Worm (Caenorhabditis elegans) whole organism, dauer: ENCODE measurements around the gene cyp-34A9.

ENCODE experiments used
- unc-62 ChIP-seq: sonication (generic microtip); optimal IDR thresholded peaks from 2 replicates; lab custom pipeline; 2017; ENCODE audit warnings: missing biosample characterization, missing genetic modification reagents, missing genetic modification characterization

cyp-34A9 gene

DNA sequence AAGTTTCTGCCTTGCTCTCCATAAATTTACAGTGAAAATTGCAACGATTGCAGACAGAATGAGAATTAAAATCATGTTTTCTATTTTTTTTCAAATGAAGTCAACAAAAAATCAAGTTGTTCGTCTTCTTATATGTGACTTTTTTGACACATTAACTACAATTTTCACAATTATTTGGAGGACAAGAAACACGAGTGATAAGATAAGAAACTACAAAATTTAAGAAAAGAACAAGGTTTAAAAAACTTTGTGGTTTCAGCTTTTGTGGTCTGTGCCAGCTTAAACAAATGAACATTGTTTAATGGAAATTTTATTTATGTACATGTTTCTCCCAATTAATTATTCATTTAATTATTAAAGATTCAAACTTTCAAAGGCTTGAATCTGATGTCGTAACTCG is at the start of gene cyp-34A9:
Gene cyp-34A9 (minus strand): TSS at position 131 of the 400 bp plus-strand sequence.
- no peak for TF ChIP-seq unc-62

DNA sequence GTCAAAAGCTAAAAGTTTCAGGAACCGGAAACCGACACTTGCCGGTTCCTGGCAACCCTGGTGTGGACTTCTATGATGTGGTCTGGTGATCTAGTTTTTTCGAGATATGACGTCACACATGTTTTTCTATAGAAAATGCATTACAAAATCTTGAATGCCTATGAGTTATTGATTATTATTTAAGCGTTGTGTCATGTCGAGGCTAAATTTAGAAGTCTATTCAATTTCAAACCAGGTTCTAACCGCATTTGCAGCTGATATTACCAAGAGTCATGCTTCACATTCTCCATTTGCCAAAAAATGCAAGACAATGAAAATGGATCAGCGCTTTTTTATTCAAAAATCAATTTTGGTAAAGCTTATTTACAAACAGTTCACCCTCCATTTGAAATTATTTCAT is 48.8 kb upstream of the cyp-34A9 start, which contains the start of gene K09D9.3:
Gene K09D9.3 (plus strand): TSS at position 301 of the 400 bp plus-strand sequence.
- no peak for TF ChIP-seq unc-62

DNA sequence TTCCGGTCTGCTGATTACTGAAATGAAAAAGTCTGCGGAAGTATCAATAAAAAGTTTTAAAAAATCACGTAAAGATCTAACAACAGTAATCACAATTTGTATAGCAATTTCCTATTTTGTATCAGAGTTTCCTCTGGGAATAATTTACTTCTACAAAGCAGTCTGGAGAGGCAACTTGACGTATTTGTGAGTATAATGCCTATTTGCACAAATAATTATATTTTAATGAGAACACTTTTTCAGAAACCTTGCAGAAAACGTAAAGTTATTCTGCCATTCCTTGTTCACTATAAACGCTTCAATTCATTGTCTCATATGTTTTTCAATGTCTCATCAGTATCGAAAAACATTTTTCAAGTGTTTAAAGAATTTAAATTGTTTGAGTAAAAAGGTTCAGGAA is 48.3 kb upstream of the cyp-34A9 start:
- no peak for TF ChIP-seq unc-62

DNA sequence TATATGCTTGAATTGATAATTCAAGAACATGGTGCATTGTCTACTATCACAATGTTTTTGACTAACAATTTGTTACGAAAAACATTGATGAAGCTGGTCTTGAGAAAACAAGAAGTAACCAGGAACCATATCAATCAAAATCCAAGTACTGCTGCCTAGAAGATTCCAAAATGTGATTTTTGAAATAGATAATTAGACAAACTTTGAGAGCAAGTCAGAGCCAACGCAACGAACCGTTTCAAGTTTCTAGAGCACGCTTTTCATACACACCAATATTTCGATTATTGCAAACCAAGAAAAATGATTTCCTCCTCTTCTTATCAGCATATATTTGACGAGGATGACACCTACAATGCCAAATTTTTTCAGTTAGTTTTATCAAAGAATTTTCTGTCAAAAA is 46.4 kb upstream of the cyp-34A9 start, which contains the start of gene srw-89:
Gene srw-89 (plus strand): TSS at position 301 of the 400 bp plus-strand sequence.
- TF ChIP-seq unc-62 = no peak

DNA sequence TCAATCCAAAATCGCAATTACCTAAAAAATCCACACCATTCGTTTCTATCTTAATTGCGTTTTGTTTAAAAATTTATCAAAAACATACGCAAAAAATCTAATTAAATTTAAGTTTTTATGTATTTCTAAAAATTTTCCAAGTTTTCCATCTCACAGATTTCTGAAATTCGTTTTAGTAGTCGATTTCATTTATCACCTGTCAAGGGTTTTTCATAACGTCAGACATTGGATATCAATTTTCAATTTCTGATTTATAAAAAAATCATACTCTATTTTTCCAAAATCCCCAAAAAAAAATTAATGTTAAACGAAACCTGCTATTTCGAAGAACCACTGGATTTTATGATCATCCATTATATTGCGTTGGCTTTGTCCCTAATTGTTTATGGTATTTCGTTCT is 39.8 kb upstream of the cyp-34A9 start, which contains the start of gene srh-4:
Gene srh-4 (plus strand): TSS at position 301 of the 400 bp plus-strand sequence.
- TF ChIP-seq unc-62 = no peak

DNA sequence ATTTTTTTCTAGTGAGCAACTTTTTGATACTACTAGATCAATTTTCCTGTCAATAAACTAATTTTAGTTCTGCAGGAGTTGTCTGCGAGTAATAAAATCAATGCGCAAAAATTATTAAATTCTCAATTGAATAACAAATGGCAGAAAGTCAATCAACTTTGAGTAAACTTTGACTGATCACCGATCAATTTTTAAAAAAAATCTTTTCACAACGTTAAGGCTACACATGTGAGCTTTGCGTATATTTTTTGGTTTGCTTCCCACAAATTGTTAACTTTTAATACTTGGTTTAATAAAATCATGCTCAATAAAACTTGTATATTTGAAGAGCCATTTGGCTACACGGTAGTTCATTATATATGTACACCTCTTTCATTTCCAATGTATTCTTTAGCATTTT is 37.6 kb upstream of the cyp-34A9 start, which contains the start of gene srh-7:
Gene srh-7 (plus strand): TSS at position 301 of the 400 bp plus-strand sequence.
- TF ChIP-seq unc-62 = no peak

DNA sequence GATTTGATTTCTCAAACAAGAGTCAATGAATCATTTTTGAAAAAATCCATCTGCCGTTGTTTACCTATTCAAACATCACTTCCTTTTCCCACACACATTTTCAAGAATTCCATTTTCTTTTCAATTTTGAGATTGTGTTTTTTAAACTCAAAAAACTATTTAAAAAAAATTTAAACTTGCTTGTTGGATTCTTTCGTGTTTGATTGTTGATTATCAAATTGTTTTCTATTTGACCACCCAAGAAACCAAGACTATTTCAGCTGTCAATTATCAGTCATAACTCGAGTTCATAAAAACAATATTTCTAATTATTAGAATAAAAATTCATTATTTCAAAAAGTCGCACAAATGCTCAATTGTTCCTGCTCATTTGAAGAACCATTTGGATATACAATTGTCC is 34.9 kb upstream of the cyp-34A9 start, which contains the start of gene srh-8:
Gene srh-8 (plus strand): TSS at position 301 of the 400 bp plus-strand sequence.
- no peak for TF ChIP-seq unc-62

DNA sequence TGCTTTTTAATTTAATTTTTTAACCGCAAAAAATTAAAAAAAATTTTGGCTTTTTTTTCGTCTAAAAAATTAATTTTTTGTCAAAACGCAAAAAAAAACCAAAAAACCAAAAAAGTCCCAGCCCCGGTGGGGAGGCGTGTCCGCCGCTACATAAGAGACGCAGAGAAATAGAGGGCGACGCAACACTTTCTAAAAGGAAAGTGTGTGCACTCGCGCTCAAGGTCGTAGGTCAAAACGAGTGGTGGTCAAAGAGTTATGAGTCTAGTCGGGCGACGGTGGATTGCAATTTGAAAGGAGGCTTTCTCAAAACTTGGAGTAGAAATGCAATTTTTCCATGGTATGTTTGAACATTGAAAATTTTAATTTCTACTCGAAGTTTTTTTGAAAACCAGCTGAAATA is 34.2 kb upstream of the cyp-34A9 start:
- TF ChIP-seq unc-62 = no peak

DNA sequence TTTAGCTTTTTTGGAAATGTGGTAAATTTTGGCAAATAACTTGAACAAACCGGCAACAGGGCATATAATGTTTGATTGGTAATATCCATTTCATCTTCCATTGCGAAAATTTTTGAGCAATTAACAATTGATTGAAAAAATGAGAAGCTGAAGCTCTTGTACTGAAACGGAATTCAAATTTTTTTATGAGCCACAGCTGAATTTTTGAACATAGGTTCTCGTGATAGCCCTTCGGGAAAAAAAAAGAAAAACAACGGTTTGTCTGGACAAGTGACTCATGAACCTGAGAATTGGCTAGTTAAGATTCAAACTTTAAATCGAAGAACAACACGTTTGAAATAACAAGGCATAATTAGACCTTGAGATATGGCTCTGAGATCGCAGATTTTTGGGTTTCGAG is 25.5 kb upstream of the cyp-34A9 start, which contains the start of gene srx-62:
Gene srx-62 (minus strand): TSS at position 101 of the 400 bp plus-strand sequence.
- no peak for TF ChIP-seq unc-62

DNA sequence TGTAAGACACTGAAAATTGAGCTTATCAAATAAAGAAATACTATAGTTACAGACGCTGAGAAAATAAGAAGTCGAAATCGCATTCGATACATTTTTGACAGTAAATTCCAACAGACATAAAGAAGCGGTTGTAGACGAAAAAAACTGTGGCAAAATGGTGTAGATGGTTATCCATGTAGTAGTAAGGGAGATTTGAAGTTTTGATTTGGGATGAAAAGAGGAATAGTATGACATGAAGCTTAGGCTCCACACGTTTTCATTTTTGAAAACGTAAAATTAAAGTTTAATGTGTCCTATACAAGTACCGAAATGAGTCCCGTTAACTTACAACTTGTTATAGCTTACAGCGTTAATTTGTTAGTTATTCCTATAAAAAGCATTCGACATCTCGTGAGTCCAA is 23.7 kb upstream of the cyp-34A9 start, which contains the start of gene K09D9.9:
Gene K09D9.9 (minus strand): TSS at position 101 of the 400 bp plus-strand sequence.
- TF ChIP-seq unc-62 = no peak

DNA sequence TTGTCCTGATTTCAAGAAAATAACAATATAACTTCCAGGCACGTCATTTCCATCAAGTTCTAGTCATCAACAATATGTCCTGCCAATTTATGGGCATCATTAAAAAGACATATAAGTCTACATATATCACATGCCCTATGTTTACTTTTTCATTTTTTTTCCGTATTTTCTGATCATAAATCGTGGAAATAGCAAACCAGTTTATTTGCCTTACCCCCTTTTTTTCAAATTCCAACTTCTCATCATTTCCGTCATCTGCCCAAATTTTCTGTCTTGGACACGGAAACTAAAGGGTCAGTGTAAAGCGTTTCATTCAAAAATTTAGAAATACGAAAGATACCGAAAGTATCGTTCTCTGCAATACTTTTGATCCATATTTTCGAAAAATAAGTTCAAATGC is 22.0 kb upstream of the cyp-34A9 start:
- TF ChIP-seq unc-62 = no peak

DNA sequence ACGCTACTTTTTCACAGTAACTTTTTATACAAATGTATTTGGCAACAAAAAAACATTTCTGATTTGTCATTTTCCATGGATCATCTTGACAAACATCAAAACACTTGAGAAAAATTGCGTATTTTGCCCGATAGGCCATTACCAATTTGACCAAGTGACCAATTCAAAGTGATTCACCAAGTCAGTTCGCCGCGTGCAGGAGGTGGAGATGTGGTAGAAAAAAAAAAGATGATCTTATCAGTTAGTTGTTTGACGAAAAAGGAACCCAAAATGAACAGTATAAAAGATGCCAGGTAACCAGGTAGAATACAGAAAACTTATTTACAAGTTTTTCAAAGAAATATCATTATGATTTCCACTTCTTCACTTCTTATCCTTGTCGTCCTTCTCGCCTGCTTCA is 18.7 kb upstream of the cyp-34A9 start, which contains the start of gene nlp-27:
Gene nlp-27 (plus strand): TSS at position 309 of the 400 bp plus-strand sequence.
- TF ChIP-seq unc-62 = no peak

DNA sequence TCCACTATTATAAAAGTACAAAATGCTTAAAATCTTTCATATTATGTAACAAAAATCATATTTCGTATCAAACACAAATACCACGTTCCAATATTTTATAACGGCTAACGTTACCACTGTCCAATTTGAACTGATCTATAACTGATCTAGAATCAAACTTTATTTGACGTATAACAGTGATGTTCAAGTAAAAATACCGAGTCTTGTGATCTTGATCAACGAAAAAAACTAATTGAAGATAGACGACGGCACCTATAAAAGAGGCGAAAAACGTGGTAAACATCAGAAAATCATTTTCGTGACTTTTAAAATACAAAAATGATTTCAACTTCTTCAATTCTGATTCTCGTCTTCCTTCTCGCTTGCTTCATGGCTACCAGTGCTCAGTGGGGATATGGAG is 17.3 kb upstream of the cyp-34A9 start, which contains the start of gene nlp-28:
Gene nlp-28 (plus strand): TSS at position 285 of the 400 bp plus-strand sequence.
- TF ChIP-seq unc-62 = no peak

DNA sequence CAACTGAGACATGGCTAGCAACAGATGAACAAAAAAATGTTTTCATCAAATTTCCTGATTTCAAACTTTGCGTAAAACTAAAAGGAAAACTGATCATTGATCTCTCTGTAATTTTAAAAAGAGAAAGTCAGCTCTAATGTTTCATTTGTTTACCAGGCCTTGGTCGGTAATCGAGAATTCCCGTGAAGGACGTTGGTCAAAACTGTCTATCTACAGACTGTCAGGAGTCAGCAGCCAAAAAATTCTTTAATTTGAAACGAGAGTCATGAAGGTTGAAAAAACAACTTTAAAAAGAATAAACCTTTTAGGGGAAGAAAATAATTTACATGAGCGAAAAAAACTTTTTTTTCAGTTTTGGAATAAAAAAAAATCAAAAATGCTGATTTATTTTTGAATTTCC is 14.8 kb upstream of the cyp-34A9 start:
- no peak for TF ChIP-seq unc-62

DNA sequence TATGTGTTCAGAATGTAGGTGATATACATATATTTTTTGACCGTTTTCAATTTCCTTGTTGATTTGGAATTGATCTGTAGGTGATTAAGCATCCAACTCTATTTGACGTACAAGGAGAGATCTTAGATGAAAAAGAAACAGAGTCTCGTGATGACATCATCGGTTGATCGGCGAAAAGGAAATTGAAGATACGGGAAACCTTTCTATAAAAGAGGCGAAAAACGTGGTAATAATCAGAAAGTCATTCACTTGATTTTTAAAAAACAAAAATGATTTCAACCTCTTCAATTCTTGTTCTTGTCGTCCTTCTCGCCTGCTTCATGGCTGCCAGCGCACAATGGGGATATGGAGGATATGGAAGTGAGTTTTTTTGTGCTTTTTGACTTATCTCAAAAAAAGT is 13.8 kb upstream of the cyp-34A9 start, which contains the start of gene nlp-29:
Gene nlp-29 (plus strand): TSS at position 248 of the 400 bp plus-strand sequence.
- TF ChIP-seq unc-62 = no peak

DNA sequence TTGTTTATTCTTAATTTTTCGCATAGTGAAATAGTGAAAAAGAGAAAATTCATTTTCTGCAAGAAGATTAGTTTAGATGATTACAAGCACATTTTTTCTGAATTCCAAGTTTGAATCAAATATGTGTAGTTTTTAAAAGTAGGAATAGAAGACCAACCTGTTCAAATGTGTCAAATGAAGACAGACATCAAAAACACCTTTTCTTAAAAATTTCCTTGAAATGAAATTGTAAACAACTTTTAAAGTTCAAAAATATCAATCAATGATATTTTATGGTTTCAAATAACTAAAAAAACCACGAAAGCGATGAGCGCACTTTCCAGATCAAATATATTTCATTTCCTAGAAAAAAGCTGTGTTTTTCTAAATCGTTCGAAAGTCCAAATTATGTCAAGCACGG is 11.3 kb upstream of the cyp-34A9 start, which contains the start of gene nlp-30:
Gene nlp-30 (plus strand): TSS at position 301 of the 400 bp plus-strand sequence.
- no peak for TF ChIP-seq unc-62

DNA sequence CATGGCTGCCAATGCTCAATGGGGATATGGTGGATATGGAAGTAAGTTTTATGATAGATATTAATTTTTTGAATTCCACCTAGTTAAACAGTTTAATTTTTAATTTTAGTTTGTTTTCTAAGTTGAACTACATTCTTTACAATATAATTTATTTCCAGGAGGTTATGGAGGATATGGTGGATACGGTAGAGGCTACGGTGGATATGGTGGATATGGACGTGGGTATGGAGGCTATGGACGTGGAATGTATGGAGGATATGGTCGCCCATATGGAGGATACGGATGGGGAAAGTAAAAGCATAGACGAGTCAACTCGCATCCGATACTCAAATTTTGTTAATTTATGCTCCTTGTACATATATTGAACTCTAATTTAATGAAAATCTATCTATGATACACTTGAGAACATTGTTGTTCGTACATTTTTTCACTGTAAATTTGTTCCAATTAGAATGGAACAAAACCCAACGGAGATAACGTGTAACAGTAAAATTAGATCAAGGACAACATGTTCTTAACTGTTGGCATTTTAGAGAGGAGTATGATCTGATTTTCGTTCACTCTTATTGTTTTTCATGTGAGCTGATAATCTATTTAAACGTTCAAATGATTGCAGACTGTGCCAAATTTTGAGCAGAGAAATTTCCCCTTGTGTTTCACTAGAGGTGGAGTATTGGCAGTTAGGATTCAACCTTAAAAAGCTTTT is 10.0 kb upstream of the cyp-34A9 start:
- no peak for TF ChIP-seq unc-62

DNA sequence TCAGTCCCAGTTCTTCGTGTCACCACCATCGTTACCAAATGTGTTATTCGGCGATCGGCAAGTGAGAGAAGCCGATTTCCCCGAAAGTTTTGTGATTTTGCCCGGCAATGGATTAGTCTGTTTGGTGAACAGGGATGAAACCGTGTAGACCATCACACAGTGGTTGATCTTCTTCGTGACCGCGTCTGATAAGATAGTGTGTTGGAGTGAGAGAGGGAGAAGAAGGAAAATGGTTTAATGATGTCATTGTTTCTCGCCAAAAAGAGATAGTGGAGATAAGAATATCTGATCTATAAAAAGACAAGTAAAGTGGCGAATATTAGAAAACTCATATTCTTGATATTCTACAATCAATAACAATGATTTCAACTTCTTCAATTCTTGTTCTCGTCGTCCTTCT is 9.5 kb upstream of the cyp-34A9 start, which contains the start of gene nlp-31:
Gene nlp-31 (plus strand): TSS at position 237 of the 400 bp plus-strand sequence.
- TF ChIP-seq unc-62 = no peak
